Worm (Caenorhabditis elegans) whole organism, L2 larva: ENCODE data around the gene mob-2.

Source experiments
- lin-39 ChIP-seq: fragments of 150-350 bp; optimal IDR thresholded peaks from 2 replicates; lab custom pipeline; 2014; ENCODE audit warnings: missing biosample characterization, missing genetic modification reagents, missing genetic modification characterization
- lsy-2 ChIP-seq, 2 experiments: fragments of 150-350 bp in 1 of 2; sonication (generic microtip) in 1 of 2; optimal IDR thresholded peaks; 2 replicates each; lab custom pipeline; 2014 to 2017; ENCODE audit warnings: missing biosample characterization in 2 of 2, missing genetic modification characterization in 2 of 2
- nhr-11 ChIP-seq: fragments of 150-350 bp; optimal IDR thresholded peaks from 2 replicates; lab custom pipeline; 2014; ENCODE audit warnings: missing biosample characterization, missing genetic modification characterization
- nhr-12 ChIP-seq: fragments of 150-350 bp; optimal IDR thresholded peaks from 2 replicates; lab custom pipeline; 2014; ENCODE audit warnings: missing biosample characterization, missing genetic modification characterization
- nhr-25 ChIP-seq: fragments of 150-350 bp; sonication (generic microtip); optimal IDR thresholded peaks from 3 replicates; lab custom pipeline; 2014; ENCODE audit warnings: missing biosample characterization, missing genetic modification characterization
- sma-9 ChIP-seq, 2 experiments: fragments of 150-350 bp in 1 of 2; sonication (generic microtip) in 1 of 2; optimal IDR thresholded peaks; 2 replicates each; lab custom pipeline; 2014 to 2016; ENCODE audit warnings: missing genetic modification characterization in 2 of 2, mild to moderate bottlenecking in 1 of 2, missing biosample characterization in 1 of 2, missing compliant biosample characterization in 1 of 2, missing genetic modification reagents in 1 of 2, moderate library complexity in 1 of 2
- unc-62 ChIP-seq: fragments of 150-350 bp; optimal IDR thresholded peaks from 2 replicates; lab custom pipeline; 2014; ENCODE audit warnings: missing biosample characterization, missing genetic modification reagents, missing genetic modification characterization
- zag-1 ChIP-seq: fragments of 150-350 bp; optimal IDR thresholded peaks from 2 replicates; lab custom pipeline; 2014; ENCODE audit warnings: missing biosample characterization, missing genetic modification characterization

- no peak for TF ChIP-seq nhr-25 (tag; lab: Kevin White, UChicago)
- no peak for TF ChIP-seq lsy-2 (tag; optimal IDR thresholded peaks at IDR 0.05; lab: Kevin White, UChicago)
- TF ChIP-seq lin-39 (tag; lab: Kevin White, UChicago), result no peak
- TF ChIP-seq sma-9 (GFP tag; optimal IDR thresholded peaks at IDR 0.05; lab: Kevin White, UChicago), result no peak
- TF ChIP-seq sma-9 (tag; optimal IDR thresholded peaks at IDR 0.05; lab: Kevin White, UChicago), result no peak
- no peak for TF ChIP-seq nhr-12 (tag; lab: Kevin White, UChicago)
- no peak for TF ChIP-seq unc-62 (GFP tag; lab: Kevin White, UChicago)
- TF ChIP-seq zag-1, result no peak
- no peak for TF ChIP-seq nhr-11 (tag; lab: Kevin White, UChicago)
These were observed 26.6 kb downstream of the mob-2 start for ce11 chrX:13143236-13143635.
